Worm (Caenorhabditis elegans) whole organism, young adult: Measurements from ENCODE around the gene C04E12.4.
"Not testable (repeated sequence)": the region's sequence is repeated elsewhere in the genome, so short reads cannot be mapped to it uniquely, and the experiment has no call there.

Experiments used
- B0019.2 ChIP-seq: fragments of 200-800 bp; sonication (Bioruptor generic); conservative IDR thresholded peaks from 2 replicates; pipeline ENCODE4 v1.3.6; 2022; ENCODE audit warnings: missing genetic modification reagents, missing genetic modification characterization, missing compliant biosample characterization
- F10E7.11 ChIP-seq: sonication (generic microtip); optimal IDR thresholded peaks from 2 replicates; lab custom pipeline; 2017; ENCODE audit warnings: mild to moderate bottlenecking, missing genetic modification characterization, moderate library complexity, missing compliant biosample characterization
- Y56A3A.18 ChIP-seq: fragments of 200-800 bp; sonication (Bioruptor generic); IDR thresholded peaks from 2 replicates; pipeline ENCODE4 v1.3.6; 2022; ENCODE audit warnings: missing genetic modification reagents, missing genetic modification characterization, missing compliant biosample characterization
- aptf-3 ChIP-seq: fragments of 200-800 bp; sonication (Bioruptor generic); IDR thresholded peaks from 2 replicates; pipeline ENCODE4 v1.3.6; 2022; ENCODE audit warnings: missing genetic modification characterization, missing compliant biosample characterization
- ceh-58 ChIP-seq: fragments of 200-800 bp; sonication (Bioruptor generic); IDR thresholded peaks from 2 replicates; pipeline ENCODE4 v1.3.6; 2022; ENCODE audit warnings: missing genetic modification characterization, missing compliant biosample characterization
- dpl-1 ChIP-seq: fragments of 150-350 bp; optimal IDR thresholded peaks from 2 replicates; lab custom pipeline; 2014; ENCODE audit warnings: missing biosample characterization, missing genetic modification reagents, missing genetic modification characterization
- ekl-4 ChIP-seq: fragments of 200-800 bp; sonication (Bioruptor generic); IDR thresholded peaks from 2 replicates; pipeline ENCODE4 v1.3.6; 2022; ENCODE audit warnings: missing genetic modification reagents, missing genetic modification characterization, missing compliant biosample characterization
- him-1 ChIP-seq: sonication (generic microtip); optimal IDR thresholded peaks from 2 replicates; lab custom pipeline; 2016; ENCODE audit warnings: missing genotype, missing genetic modification reagents, missing genetic modification characterization, missing compliant biosample characterization
- nfya-1 ChIP-seq: sonication (generic microtip); optimal IDR thresholded peaks from 2 replicates; lab custom pipeline; 2017; ENCODE audit warnings: antibody characterized with exemption, missing compliant biosample characterization, missing genetic modification characterization, borderline replicate concordance; ENCODE audit not compliant: insufficient read depth
- unc-62 ChIP-seq: fragments of 150-350 bp; optimal IDR thresholded peaks from 2 replicates; lab custom pipeline; 2014; ENCODE audit warnings: missing biosample characterization, missing genetic modification reagents, missing genetic modification characterization

ce11 chrV:3367773-3368172 lies 5.2 kb downstream of the C04E12.4 start, which contains the start of gene C04E12.2:
- not testable (repeated sequence) for TF ChIP-seq Y56A3A.18 (GFP tag; lab: Robert Waterston, UW); dpl-1 (GFP tag; lab: Kevin White, UChicago); ceh-58 (GFP tag; lab: Robert Waterston, UW); him-1 (tag; lab: Kevin White, UChicago); unc-62 (GFP tag; lab: Kevin White, UChicago); F10E7.11 (tag; lab: Kevin White, UChicago); aptf-3 (GFP tag; lab: Robert Waterston, UW); nfya-1 (tag; lab: Kevin White, UChicago); B0019.2 (GFP tag; lab: Robert Waterston, UW); ekl-4 (GFP tag; lab: Robert Waterston, UW)
